Worm (Caenorhabditis elegans): ENCODE measurements around the gene sru-28.

ce11 chrV:1486031-1486430, 20.1 kb upstream of the sru-28 start:
- TF ChIP-seq R02D3.7 (tag; optimal IDR thresholded peaks at IDR 0.05) (no peak), ceh-16 (tag; optimal IDR thresholded peaks at IDR 0.05) (no peak), unc-62 (GFP tag; optimal IDR thresholded peaks at IDR 0.05) (no peak), ceh-9 (tag; optimal IDR thresholded peaks at IDR 0.05) (no peak)
